Worm (Caenorhabditis elegans): ENCODE results near the gene ced-9.

DNA sequence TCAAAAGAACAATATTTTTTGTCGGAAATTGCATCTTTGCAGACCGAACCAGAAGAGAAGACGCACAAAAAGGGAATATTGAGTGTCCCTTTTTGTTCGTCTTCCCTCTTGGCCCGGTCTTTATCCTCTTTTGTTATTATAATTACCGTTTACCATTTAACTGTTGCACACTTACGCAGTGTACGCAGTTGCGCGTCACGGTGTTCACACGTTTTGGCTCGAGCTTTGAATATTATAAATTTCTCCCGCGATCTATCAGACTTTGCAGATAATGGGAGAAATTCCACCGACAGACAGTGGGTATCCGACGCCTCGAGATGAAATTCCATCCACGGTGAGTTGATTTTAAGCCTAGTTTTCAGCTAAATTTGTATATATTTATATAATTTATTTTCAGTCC, 14.2 kb upstream of the ced-9 start, which contains the start of gene sas-7:
- TF ChIP-seq ama-1 (optimal IDR thresholded peaks at IDR 0.05) (no peak), tra-4 (tag; optimal IDR thresholded peaks at IDR 0.05) (no peak), hmg-4 (GFP tag; optimal IDR thresholded peaks at IDR 0.05) (no peak), ceh-13 (GFP tag; optimal IDR thresholded peaks at IDR 0.05) (no peak), scrt-1 (GFP tag; IDR thresholded peaks at IDR 0.05) (no peak), ceh-36 (tag; optimal IDR thresholded peaks at IDR 0.05) (no peak)
